Fruit fly (Drosophila melanogaster) whole organism: Measurements from ENCODE around the gene Ssl1.

Experiments used
- CG8478 ChIP-seq: fragments of >200 bp; optimal IDR thresholded peaks from 2 replicates; lab custom pipeline; 2018; ENCODE audit warnings: inconsistent platforms
- Dll ChIP-seq: fragments of >200 bp; optimal IDR thresholded peaks from 2 replicates; lab custom pipeline; 2017
- EcR ChIP-seq, 2 experiments: fragments of >200 bp; optimal IDR thresholded peaks; 2 replicates each; lab custom pipeline; 2017; ENCODE audit warnings: missing biosample characterization in 2 of 2, missing genetic modification characterization in 2 of 2, missing genetic modification reagents in 2 of 2
- pan ChIP-seq: fragments of >200 bp; optimal IDR thresholded peaks from 2 replicates; lab custom pipeline; 2017
- psq ChIP-seq: fragments of >200 bp; optimal IDR thresholded peaks from 2 replicates; lab custom pipeline; 2017
- usp ChIP-seq: fragments of >200 bp; optimal IDR thresholded peaks from 2 replicates; lab custom pipeline; 2017; ENCODE audit warnings: missing biosample characterization, missing genetic modification characterization, mixed read lengths

The Ssl1 gene

dm6 chr3L:22878723-22879343, at the start of gene Ssl1, which contains the start of gene Chro:
Gene Ssl1 (plus strand): TSS chr3L:22879089.
Gene Chro (minus strand): TSS chr3L:22878984.
- TF ChIP-seq EcR (GFP tag; optimal IDR thresholded peaks at IDR 0.05; lab: Kevin White, UChicago) (peak in 1 of 2 experiments; percentile 69), psq (lab: Kevin White, UChicago) (no peak), usp (GFP tag; lab: Kevin White, UChicago) (no peak), pan (lab: Kevin White, UChicago) (no peak), Dll (no peak)

dm6 chr3L:22830132-22830697, 48.7 kb upstream of the Ssl1 start:
- no peak for TF ChIP-seq EcR (GFP tag; optimal IDR thresholded peaks at IDR 0.05; lab: Kevin White, UChicago)
- TF ChIP-seq Dll, result no peak
- TF ChIP-seq psq (lab: Kevin White, UChicago), result no peak
- TF ChIP-seq usp (GFP tag; lab: Kevin White, UChicago), result no peak
- no peak for TF ChIP-seq CG8478 (lab: Kevin White, UChicago)
- TF ChIP-seq pan (lab: Kevin White, UChicago), result no peak

- TF ChIP-seq pan (lab: Kevin White, UChicago), result no peak
- TF ChIP-seq Dll, result peak; percentile 99
- TF ChIP-seq EcR (GFP tag; optimal IDR thresholded peaks at IDR 0.05; lab: Kevin White, UChicago), result peak in 1 of 2 experiments; percentile 43
Measured at dm6 chr3L:22835144-22835964, 43.5 kb upstream of the Ssl1 start, which contains the start of gene jim. Gene jim (minus strand): TSS chr3L:22835194.

- TF ChIP-seq usp (GFP tag; lab: Kevin White, UChicago), result no peak
Measured at dm6 chr3L:22836768-22837167, 42.1 kb upstream of the Ssl1 start, which contains the start of the genes CG11226 and CG45428. Gene CG11226 (plus strand): TSS chr3L:22837068. Gene CG45428 (minus strand): TSS chr3L:22837070.

- TF ChIP-seq pan (lab: Kevin White, UChicago), result no peak
- TF ChIP-seq CG8478 (lab: Kevin White, UChicago), result no peak
- peak in 1 of 2 experiments; percentile 34 for TF ChIP-seq EcR (GFP tag; optimal IDR thresholded peaks at IDR 0.05; lab: Kevin White, UChicago)
- no peak for TF ChIP-seq Dll
- no peak for TF ChIP-seq psq (lab: Kevin White, UChicago)
- no peak for TF ChIP-seq usp (GFP tag; lab: Kevin White, UChicago)
Measured at dm6 chr3L:22837651-22838614, 41.0 kb upstream of the Ssl1 start.

- TF ChIP-seq usp (GFP tag; lab: Kevin White, UChicago) (no peak), pan (lab: Kevin White, UChicago) (no peak), Dll (no peak), CG8478 (lab: Kevin White, UChicago) (no peak), psq (lab: Kevin White, UChicago) (no peak), EcR (GFP tag; optimal IDR thresholded peaks at IDR 0.05; lab: Kevin White, UChicago) (no peak)
Measured at dm6 chr3L:22839243-22839642, 39.6 kb upstream of the Ssl1 start.

dm6 chr3L:22839726-22840228, 39.1 kb upstream of the Ssl1 start:
- TF ChIP-seq usp (GFP tag; lab: Kevin White, UChicago) (no peak), pan (lab: Kevin White, UChicago) (no peak), psq (lab: Kevin White, UChicago) (no peak), EcR (GFP tag; optimal IDR thresholded peaks at IDR 0.05; lab: Kevin White, UChicago) (peak; percentile 93 to 94), CG8478 (lab: Kevin White, UChicago) (no peak), Dll (peak; percentile 95)

dm6 chr3L:22843094-22843493, 35.8 kb upstream of the Ssl1 start:
- no peak for TF ChIP-seq CG8478 (lab: Kevin White, UChicago)
- no peak for TF ChIP-seq psq (lab: Kevin White, UChicago)
- TF ChIP-seq pan (lab: Kevin White, UChicago), result no peak
- no peak for TF ChIP-seq EcR (GFP tag; optimal IDR thresholded peaks at IDR 0.05; lab: Kevin White, UChicago)
- no peak for TF ChIP-seq usp (GFP tag; lab: Kevin White, UChicago)
- no peak for TF ChIP-seq Dll

- TF ChIP-seq psq (lab: Kevin White, UChicago) (no peak), EcR (GFP tag; optimal IDR thresholded peaks at IDR 0.05; lab: Kevin White, UChicago) (no peak), pan (lab: Kevin White, UChicago) (no peak), CG8478 (lab: Kevin White, UChicago) (no peak), Dll (no peak), usp (GFP tag; lab: Kevin White, UChicago) (no peak)
Measured at dm6 chr3L:22847679-22848118, 31.2 kb upstream of the Ssl1 start.

dm6 chr3L:22848940-22849339, 29.9 kb upstream of the Ssl1 start:
- no peak for TF ChIP-seq Dll
- TF ChIP-seq pan (lab: Kevin White, UChicago), result no peak
- no peak for TF ChIP-seq CG8478 (lab: Kevin White, UChicago)
- TF ChIP-seq psq (lab: Kevin White, UChicago), result no peak
- TF ChIP-seq EcR (GFP tag; optimal IDR thresholded peaks at IDR 0.05; lab: Kevin White, UChicago), result no peak
- no peak for TF ChIP-seq usp (GFP tag; lab: Kevin White, UChicago)
